Worm (Caenorhabditis elegans): ENCODE results near the gene golg-2.

Gene golg-2

DNA sequence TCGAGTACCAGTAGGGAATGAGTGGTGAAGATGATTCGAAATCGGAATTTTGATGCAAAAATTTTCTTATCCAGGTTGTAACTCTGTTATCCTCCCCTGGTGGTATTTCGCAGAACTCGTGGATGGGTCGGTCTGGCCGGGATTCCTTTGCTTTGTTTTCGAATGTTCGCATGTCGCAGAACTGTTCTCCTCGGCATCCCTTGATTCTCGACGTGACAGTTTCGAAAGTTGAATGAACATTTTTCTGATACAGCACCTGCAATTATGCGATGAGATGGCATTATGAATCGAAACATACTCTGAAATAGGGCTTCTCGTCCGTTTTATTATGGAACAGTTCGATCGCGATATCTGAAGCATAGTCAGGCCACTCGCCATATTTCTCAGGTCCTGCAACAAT lies 16.4 kb upstream of the golg-2 start:
- TF ChIP-seq him-1 (tag; optimal IDR thresholded peaks at IDR 0.05), result no peak
- TF ChIP-seq dao-5 (tag; optimal IDR thresholded peaks at IDR 0.05), result no peak
- no peak for TF ChIP-seq W03F9.2 (tag; optimal IDR thresholded peaks at IDR 0.05)

DNA sequence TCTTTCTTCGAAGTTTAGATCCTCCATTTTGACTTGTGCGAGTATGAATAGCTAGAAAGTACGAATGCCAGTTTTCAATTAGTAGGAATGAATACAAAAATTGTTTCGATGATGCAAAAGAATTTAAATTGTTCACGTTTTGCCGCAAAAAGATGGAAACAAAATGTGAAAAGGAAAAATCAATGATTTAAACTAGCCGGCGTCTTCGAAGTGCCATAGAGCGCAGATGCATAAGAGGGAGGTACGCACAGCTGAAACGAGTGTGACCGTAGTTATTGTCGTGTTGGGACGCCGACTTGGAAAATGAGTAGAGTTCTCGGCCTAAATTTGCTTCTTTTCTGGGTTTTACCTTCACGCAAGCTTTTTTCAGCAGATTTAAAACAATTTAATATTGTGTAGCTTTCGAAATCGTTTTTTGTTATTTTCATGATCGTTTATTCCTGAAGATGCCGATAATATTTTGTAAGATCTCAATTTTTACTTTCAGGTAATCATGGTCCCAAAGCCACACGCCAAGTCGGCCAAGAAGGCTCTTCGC lies 15.3 kb upstream of the golg-2 start, which contains the start of the genes ify-1 and rpl-22:
Gene ify-1, minus strand, starts transcription at position 51 of the 538 bp plus-strand sequence.
Gene rpl-22, plus strand, starts transcription at position 488 of the 538 bp plus-strand sequence.
- no peak for TF ChIP-seq dao-5 (tag; optimal IDR thresholded peaks at IDR 0.05)
- peak; percentile 94 for TF ChIP-seq W03F9.2 (tag; optimal IDR thresholded peaks at IDR 0.05)
- peak; percentile 76 for TF ChIP-seq him-1 (tag; optimal IDR thresholded peaks at IDR 0.05)

DNA sequence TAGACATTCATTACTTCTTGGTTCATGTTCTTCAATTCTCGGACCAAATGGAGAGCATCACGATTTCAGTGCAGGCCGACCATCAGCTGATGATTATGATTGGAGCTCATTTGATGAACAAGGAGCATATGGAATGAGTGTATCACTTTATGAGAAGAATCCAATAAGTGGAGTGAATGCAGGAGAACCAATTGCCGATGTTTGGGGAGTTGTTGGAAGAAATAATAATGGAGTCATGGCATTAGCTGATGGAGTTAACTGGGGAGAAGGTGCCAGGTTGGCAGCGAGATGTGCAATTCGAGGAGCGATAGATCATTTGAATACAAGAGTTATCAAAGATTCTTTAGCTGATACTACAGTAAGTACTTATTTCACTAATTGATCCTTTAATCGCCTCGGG lies 10.9 kb upstream of the golg-2 start:
- TF ChIP-seq dao-5 (tag; optimal IDR thresholded peaks at IDR 0.05) (no peak), him-1 (tag; optimal IDR thresholded peaks at IDR 0.05) (no peak), W03F9.2 (tag; optimal IDR thresholded peaks at IDR 0.05) (no peak)

DNA sequence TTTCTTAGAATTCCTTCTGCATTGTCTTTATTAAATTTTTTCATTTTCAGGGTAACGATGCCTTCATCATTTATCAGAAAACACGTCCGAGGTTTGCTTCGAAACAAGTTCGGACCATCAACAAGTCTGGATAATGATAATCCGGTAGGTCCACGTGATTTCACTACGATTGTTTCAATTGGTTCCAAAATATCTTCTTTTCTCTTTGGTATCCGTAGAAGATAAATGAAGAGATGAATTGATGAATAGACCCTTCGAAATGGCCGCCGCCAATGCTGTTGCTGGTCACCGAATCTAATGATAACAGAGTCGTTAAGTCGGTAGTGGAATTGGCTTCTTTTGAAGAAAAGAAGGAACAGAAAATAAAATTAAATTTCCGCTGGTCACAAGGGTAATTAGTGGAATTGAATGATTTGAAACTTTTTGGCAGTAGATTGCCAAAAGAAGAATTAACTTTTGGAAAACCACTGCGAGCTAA lies 10.0 kb upstream of the golg-2 start, which contains the start of gene F33G12.6:
Gene F33G12.6, plus strand, starts transcription at position 51 of the 478 bp plus-strand sequence.
- TF ChIP-seq dao-5 (tag; optimal IDR thresholded peaks at IDR 0.05), result no peak
- TF ChIP-seq him-1 (tag; optimal IDR thresholded peaks at IDR 0.05), result no peak
- no peak for TF ChIP-seq W03F9.2 (tag; optimal IDR thresholded peaks at IDR 0.05)

DNA sequence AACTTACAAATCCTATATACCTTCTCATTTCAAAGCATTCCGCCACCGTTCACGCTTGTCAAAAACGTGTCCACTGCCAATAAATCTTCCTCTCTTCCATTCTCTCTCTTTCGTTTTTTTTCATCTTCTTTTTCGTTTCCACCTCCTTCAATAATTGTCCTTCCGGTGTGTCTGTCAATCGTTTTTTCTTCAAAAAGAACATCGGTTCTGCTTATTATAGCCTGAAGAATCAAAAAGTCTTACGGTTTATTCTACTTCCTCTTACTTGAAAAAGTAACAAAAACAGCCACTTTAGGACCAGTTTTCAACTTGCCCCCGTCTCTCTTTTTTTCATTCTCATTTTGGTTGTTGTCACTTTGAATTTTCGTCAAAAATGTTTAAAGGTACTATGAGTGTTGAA lies 9.4 kb upstream of the golg-2 start:
- TF ChIP-seq him-1 (tag; optimal IDR thresholded peaks at IDR 0.05) (no peak), W03F9.2 (tag; optimal IDR thresholded peaks at IDR 0.05) (no peak), dao-5 (tag; optimal IDR thresholded peaks at IDR 0.05) (no peak)

DNA sequence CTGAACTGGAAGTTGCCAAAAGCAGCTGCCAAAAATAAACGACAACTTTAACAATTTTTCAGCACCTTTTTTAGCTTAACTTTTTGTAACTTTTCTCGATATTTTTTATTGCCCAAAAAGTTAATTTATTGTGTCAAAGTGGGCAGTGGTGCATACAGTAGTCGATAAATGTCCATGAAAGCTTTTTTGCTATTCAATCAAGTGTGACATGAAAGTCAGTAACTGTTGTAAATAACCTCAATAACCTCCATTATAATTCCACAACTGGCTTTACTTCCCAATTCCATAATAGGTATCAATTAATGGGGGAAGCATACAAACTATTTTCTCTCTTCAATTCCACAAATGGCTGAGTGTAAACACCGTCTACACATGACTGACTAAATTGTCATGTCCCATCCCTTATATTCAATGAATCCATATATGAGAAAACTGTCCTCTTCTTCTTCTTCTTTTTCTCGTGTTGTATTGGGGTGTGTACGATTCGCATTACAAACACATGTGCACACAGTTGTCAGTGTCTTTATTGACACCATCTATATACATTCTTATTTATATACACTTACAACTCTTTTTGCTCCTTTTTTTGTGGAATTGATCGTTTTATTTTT lies 8.4 kb upstream of the golg-2 start:
- TF ChIP-seq him-1 (tag; optimal IDR thresholded peaks at IDR 0.05) (no peak), W03F9.2 (tag; optimal IDR thresholded peaks at IDR 0.05) (no peak), dao-5 (tag; optimal IDR thresholded peaks at IDR 0.05) (no peak)

DNA sequence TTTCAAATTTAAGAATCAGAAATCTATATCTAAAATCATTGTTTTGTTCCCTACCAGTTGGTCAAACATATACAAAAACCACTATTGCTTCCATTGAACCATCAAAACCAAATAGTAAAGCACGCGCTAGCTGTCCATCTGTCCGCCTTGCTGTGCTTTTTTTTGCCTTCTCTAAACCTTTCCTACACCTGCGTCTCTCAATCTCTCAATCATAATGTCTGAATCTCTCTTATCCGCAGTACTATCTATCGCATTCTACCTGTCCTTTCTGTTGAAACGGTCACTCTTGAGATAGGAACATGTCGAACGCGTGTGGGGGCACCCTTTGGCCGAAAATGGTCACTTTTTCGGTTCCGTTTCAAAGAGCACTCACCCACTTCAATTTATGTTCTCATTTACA lies 7.4 kb upstream of the golg-2 start:
- TF ChIP-seq dao-5 (tag; optimal IDR thresholded peaks at IDR 0.05) (no peak), him-1 (tag; optimal IDR thresholded peaks at IDR 0.05) (no peak), W03F9.2 (tag; optimal IDR thresholded peaks at IDR 0.05) (no peak)

DNA sequence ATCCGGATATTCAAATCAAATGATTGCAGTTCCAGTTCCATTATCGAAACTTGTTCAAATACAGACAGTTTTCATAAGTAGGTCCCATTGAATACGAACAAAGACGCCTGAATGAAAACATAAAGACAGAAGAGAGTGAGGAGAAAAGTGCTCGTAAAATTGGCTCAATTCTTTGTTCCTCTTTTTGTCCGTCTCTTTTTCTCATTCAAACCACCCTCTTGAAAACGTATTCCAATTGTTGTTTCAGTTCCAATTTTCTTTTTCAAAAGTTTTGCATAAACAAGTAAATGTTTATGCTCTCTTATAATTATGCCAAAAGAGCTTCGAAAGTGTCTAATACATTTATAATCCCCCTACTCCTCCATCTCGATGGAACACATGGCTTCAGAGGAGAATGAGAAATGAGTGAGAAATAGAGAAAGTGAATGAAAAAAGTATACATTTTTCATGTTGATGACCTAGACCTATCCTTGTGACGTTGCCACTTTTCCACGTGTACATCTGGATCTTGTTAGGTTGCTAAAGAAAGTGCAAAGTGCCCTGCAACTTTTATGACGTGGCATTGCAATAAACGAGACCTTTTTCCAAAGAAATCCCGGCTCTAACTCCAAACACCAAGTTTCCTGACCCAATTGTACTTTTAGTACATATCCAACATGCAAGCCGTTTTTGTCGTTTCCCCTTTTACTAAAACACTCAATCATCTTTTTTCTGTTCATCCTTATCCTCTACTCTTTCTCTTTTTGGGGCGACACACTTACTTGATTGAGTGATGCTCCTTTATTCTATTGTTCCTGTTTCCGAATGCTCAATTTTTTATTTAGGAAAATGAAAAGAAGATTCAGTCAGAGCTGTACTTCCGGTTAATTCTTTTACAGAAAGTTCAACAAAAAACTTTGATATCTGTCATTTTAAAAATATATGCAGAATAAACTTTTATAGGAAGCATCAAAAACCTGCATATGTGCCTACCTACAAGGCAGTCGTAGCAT lies 6.6 kb upstream of the golg-2 start:
- TF ChIP-seq him-1 (tag; optimal IDR thresholded peaks at IDR 0.05), result no peak
- no peak for TF ChIP-seq W03F9.2 (tag; optimal IDR thresholded peaks at IDR 0.05)
- no peak for TF ChIP-seq dao-5 (tag; optimal IDR thresholded peaks at IDR 0.05)

DNA sequence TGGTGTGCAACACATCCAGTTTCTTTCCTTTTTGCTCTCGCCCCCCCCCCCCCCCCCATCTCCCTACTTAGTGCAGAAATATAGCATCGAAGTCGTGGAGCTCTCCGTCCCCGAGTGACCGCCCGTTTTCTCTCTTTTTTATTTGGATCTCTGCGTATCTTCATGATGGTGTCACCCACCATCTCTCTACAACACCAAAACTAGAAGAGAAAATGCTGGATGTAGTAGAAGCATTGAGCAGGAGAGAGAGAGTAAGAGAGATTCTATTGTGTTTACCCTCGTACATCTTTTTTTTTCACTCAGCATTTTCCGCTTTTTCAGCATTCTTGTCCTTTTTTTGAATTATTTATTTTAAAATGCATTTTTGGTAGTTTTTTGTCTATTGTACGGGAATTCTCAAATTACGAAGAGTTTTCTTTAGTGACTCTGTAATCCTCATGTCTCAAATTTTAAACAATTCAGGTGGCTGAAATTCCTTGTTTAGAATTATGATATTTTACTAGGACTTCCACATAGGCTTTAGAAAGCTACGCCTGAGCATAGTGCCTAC lies 2.6 kb upstream of the golg-2 start:
- TF ChIP-seq him-1 (tag; optimal IDR thresholded peaks at IDR 0.05), result no peak
- no peak for TF ChIP-seq W03F9.2 (tag; optimal IDR thresholded peaks at IDR 0.05)
- TF ChIP-seq dao-5 (tag; optimal IDR thresholded peaks at IDR 0.05), result no peak

DNA sequence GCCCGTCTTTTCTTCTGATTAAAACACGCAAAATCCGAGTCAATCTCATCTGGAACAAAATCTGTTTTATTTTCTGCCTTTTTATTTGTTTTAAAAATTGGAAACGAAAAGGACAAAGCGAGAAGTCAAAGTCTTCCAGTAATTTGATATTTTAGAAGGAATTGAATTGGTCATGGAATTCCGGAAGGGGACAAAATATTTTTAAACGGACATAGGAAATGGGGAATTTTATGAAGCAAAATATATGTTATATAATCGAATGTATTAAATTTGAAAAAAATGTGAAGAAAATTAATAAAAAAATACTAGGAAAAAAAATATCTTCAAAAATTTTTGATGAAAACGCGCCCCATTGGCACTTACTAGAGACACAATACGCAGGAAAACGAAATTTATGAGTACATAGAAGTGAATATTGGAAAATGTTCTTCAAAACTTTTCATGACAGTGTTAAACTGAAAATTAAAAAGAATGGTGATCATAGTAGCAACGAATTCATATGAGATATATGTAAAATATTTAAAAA lies 803 bp upstream of the golg-2 start, which contains the start of gene F33G12.7:
Gene F33G12.7, minus strand, starts transcription at position 51 of the 526 bp plus-strand sequence.
- TF ChIP-seq W03F9.2 (tag; optimal IDR thresholded peaks at IDR 0.05), result no peak
- no peak for TF ChIP-seq him-1 (tag; optimal IDR thresholded peaks at IDR 0.05)
- no peak for TF ChIP-seq dao-5 (tag; optimal IDR thresholded peaks at IDR 0.05)

DNA sequence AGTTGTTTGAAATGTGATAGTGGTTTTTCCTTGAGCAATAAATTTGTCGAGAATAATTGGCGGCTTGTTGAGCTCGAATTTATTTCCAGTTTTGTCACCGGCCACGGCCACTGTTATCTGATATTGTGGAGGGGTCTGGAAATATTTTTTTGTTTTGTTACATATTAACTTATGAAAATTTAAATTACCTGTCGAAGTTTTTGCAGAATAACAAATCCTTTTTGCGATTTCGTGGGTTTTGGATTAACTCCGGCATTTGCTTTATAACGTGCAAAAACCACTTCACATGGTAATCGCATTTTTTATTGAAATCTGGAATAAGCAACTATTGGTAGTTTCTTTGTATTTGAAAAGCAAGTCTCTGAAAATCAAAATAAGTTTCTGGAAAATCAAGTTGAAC lies 3.8 kb downstream of the golg-2 start, which contains the start of gene lrr-1:
Gene lrr-1, minus strand, starts transcription at position 312 of the 400 bp plus-strand sequence.
- TF ChIP-seq W03F9.2 (tag; optimal IDR thresholded peaks at IDR 0.05) (no peak), dao-5 (tag; optimal IDR thresholded peaks at IDR 0.05) (no peak), him-1 (tag; optimal IDR thresholded peaks at IDR 0.05) (no peak)

DNA sequence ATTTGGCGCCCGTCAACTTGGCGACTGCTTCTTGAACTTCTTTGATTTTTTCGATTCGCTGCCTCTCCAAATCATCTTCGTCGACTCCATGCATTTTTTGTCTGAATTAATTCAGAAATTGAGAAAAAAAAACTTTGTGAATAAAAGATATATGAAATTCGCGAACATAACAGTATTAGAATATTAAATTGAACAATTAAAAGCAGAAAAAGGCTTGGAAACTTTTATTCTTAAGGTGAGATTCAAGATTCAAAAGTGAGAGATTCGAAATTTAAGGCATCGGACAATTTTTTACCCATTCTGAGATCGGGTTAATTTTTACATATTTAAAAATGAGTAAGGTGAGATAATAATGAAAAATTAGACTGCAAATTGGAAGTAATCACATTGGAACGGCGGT lies 6.0 kb downstream of the golg-2 start, which contains the start of gene F33G12.3:
Gene F33G12.3, minus strand, starts transcription at position 101 of the 400 bp plus-strand sequence.
- TF ChIP-seq W03F9.2 (tag; optimal IDR thresholded peaks at IDR 0.05) (no peak), dao-5 (tag; optimal IDR thresholded peaks at IDR 0.05) (no peak)

DNA sequence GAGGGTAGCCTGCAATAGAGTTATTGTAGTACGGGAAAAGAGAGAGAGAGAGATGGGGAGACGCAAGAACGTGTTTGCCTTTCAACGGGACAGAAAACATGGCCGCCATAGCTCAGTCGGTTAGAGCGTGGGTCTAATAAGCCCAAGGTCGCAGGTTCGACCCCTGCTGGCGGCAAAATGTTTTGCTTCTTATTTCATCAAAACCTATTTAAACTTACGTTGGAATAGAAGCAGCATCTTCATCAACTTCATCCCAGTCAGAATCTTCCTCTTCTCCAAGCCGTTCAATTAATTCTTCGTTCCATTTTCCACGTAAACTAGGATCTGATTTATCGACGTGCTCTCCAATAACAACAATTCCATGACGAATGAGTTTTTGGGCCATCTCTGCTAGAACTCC lies 7.2 kb downstream of the golg-2 start:
- peak; percentile 59 for TF ChIP-seq dao-5 (tag; optimal IDR thresholded peaks at IDR 0.05)
- no peak for TF ChIP-seq W03F9.2 (tag; optimal IDR thresholded peaks at IDR 0.05)
- peak; percentile 54 for TF ChIP-seq him-1 (tag; optimal IDR thresholded peaks at IDR 0.05)
